Worm (Caenorhabditis elegans): ENCODE results near the gene F23B12.7.

The F23B12.7 gene

ce11 chrV:14411989-14412388, 37.5 kb upstream of the F23B12.7 start (continued):
- TF ChIP-seq lim-7 (GFP tag; IDR thresholded peaks at IDR 0.05) (0 out of 2 replicates have a peak, but pooled peaks have one; percentile 45), nhr-6 (tag; optimal IDR thresholded peaks at IDR 0.05) (no peak)

ce11 chrV:14414032-14414431, 35.5 kb upstream of the F23B12.7 start:
- TF ChIP-seq ceh-32 (tag; optimal IDR thresholded peaks at IDR 0.05; ENCODE audit: poor library complexity) (no peak), hmg-1.1 (GFP tag; IDR thresholded peaks at IDR 0.05) (no peak), hlh-30 (tag; optimal IDR thresholded peaks at IDR 0.05; ENCODE audit: insufficient read depth) (peak; percentile 14), hlh-11 (tag; optimal IDR thresholded peaks at IDR 0.05) (peak; percentile 8), pqm-1 (tag; optimal IDR thresholded peaks at IDR 0.05) (peak; percentile 81), mep-1 (tag; optimal IDR thresholded peaks at IDR 0.05) (no peak), dve-1 (tag; optimal IDR thresholded peaks at IDR 0.05; ENCODE audit: insufficient read depth) (peak; percentile 61), dmd-6 (GFP tag; IDR thresholded peaks at IDR 0.05) (peak; percentile 66), nhr-28 (tag; optimal IDR thresholded peaks at IDR 0.05) (peak; percentile 55), nhr-6 (tag; optimal IDR thresholded peaks at IDR 0.05) (peak; percentile 81)

- TF ChIP-seq nhr-76 (tag; optimal IDR thresholded peaks at IDR 0.05) (no peak), dmd-8 (GFP tag; IDR thresholded peaks at IDR 0.05) (no peak), ceh-28 (tag; optimal IDR thresholded peaks at IDR 0.05) (no peak), ceh-32 (tag; optimal IDR thresholded peaks at IDR 0.05; ENCODE audit: poor library complexity) (no peak), R02D3.7 (tag; optimal IDR thresholded peaks at IDR 0.05) (no peak), ZK546.5 (tag; optimal IDR thresholded peaks at IDR 0.05) (no peak), Y75B8A.6 (GFP tag; IDR thresholded peaks at IDR 0.05) (no peak), ZK337.2 (GFP tag; IDR thresholded peaks at IDR 0.05) (no peak), F49E8.2 (tag; optimal IDR thresholded peaks at IDR 0.05; ENCODE audit: borderline replicate concordance) (no peak), lin-29 (GFP tag; IDR thresholded peaks at IDR 0.05) (no peak), set-16 (GFP tag; IDR thresholded peaks at IDR 0.05) (no peak), vab-7 (GFP tag; IDR thresholded peaks at IDR 0.05) (no peak), lin-38 (GFP tag; IDR thresholded peaks at IDR 0.05) (peak; percentile 72), pha-4 (GFP tag; IDR thresholded peaks at IDR 0.05) (no peak), pha-4 (tag; optimal IDR thresholded peaks at IDR 0.05) (no peak), nhr-28 (tag; optimal IDR thresholded peaks at IDR 0.05) (peak; percentile 50), attf-4 (tag; optimal IDR thresholded peaks at IDR 0.05) (no peak), lin-1 (GFP tag; IDR thresholded peaks at IDR 0.05) (peak; percentile 62; the same call in 1 of the 2 replicates), ceh-20 (GFP tag; IDR thresholded peaks at IDR 0.05) (0 out of 2 replicates have a peak, but pooled peaks have one; percentile 28), hlh-30 (tag; optimal IDR thresholded peaks at IDR 0.05; ENCODE audit: insufficient read depth) (peak; percentile 99), saeg-2 (GFP tag; IDR thresholded peaks at IDR 0.05) (no peak), nhr-77 (tag; optimal IDR thresholded peaks at IDR 0.05) (peak; percentile 76), dve-1 (tag; optimal IDR thresholded peaks at IDR 0.05; ENCODE audit: insufficient read depth) (peak; percentile 80), mdt-29 (GFP tag; IDR thresholded peaks at IDR 0.05) (no peak), nhr-111 (GFP tag; optimal IDR thresholded peaks at IDR 0.05) (no peak), arid-1 (GFP tag; conservative IDR thresholded peaks at IDR 0.05) (peak; percentile 58; the same call in 1 of the 2 replicates), lin-39 (tag; optimal IDR thresholded peaks at IDR 0.05) (no peak), aly-2 (tag; optimal IDR thresholded peaks at IDR 0.05) (no peak), cey-2 (tag; optimal IDR thresholded peaks at IDR 0.05; ENCODE audit: borderline replicate concordance, insufficient read depth) (no peak), skn-1 (tag; optimal IDR thresholded peaks at IDR 0.05) (no peak), zfp-3 (GFP tag; conservative IDR thresholded peaks at IDR 0.05) (no peak), dmd-6 (GFP tag; IDR thresholded peaks at IDR 0.05) (peak; percentile 81), pqm-1 (tag; optimal IDR thresholded peaks at IDR 0.05) (peak; percentile 33), mep-1 (tag; optimal IDR thresholded peaks at IDR 0.05) (peak; percentile 78), madf-5 (GFP tag; IDR thresholded peaks at IDR 0.05) (no peak), Y48G9A.11 (GFP tag; IDR thresholded peaks at IDR 0.05) (no peak), T26A8.4 (GFP tag; IDR thresholded peaks at IDR 0.05) (peak; percentile 60), nhr-237 (tag; optimal IDR thresholded peaks at IDR 0.05) (no peak), egl-27 (tag; optimal IDR thresholded peaks at IDR 0.05) (no peak), nhr-6 (tag; optimal IDR thresholded peaks at IDR 0.05) (peak; percentile 73), gei-8 (GFP tag; optimal IDR thresholded peaks at IDR 0.05) (no peak), duxl-1 (tag; optimal IDR thresholded peaks at IDR 0.05; ENCODE audit: poor library complexity) (peak; percentile 39)
These were observed 34.4 kb upstream of the F23B12.7 start, which contains the start of the genes nxf-1 and C15H11.11 for ce11 chrV:14414964-14415564. nxf-1 (minus strand) TSS chrV:14415014. C15H11.11 (plus strand) TSS chrV:14415499.

Data from whole organism, L4 larva.